Worm (Caenorhabditis elegans) whole organism, L1 larva: ENCODE measurements around the gene srt-40.

ENCODE experiments used
- dpl-1 ChIP-seq, 3 experiments: fragments of 150-350 bp in 2 of 3; sonication (generic microtip) in 1 of 3; optimal IDR thresholded peaks; 2 replicates each; lab custom pipeline; 2014 to 2017; ENCODE audit warnings: missing biosample characterization in 3 of 3, missing genetic modification characterization in 3 of 3, missing genetic modification reagents in 3 of 3
- dsc-1 ChIP-seq: sonication (generic microtip); optimal IDR thresholded peaks from 2 replicates; lab custom pipeline; 2016; ENCODE audit warnings: mild to moderate bottlenecking, missing genetic modification characterization, missing compliant biosample characterization
- efl-1 ChIP-seq, 4 experiments: fragments of 150-350 bp; optimal IDR thresholded peaks in 3 of 4; peaks in 1 of 4; 1 replicate in 1 of 4; 2 replicates in 3 of 4; lab custom pipeline; 2014; ENCODE audit warnings: missing biosample characterization in 2 of 4, missing genetic modification characterization in 2 of 4, missing genetic modification reagents in 2 of 4
- elt-3 ChIP-seq, 6 experiments: fragments of 150-350 bp in 1 of 6; sonication (generic microtip); optimal IDR thresholded peaks; 2 replicates each; lab custom pipeline; 2017 to 2018; ENCODE audit warnings: missing biosample characterization in 6 of 6, missing genetic modification characterization in 6 of 6, inconsistent platforms in 1 of 6
- mdl-1 ChIP-seq, 2 experiments: fragments of 150-350 bp; optimal IDR thresholded peaks; 2 replicates each; lab custom pipeline; 2014 to 2017; ENCODE audit warnings: missing biosample characterization in 2 of 2, missing genetic modification characterization in 2 of 2, inconsistent platforms in 1 of 2
- nhr-11 ChIP-seq: fragments of 150-350 bp; optimal IDR thresholded peaks from 2 replicates; lab custom pipeline; 2014; ENCODE audit warnings: missing biosample characterization, missing genetic modification characterization
- nhr-19 ChIP-seq: fragments of 200-800 bp; sonication (Bioruptor generic); conservative IDR thresholded peaks from 2 replicates; pipeline ENCODE4 v1.3.6; 2022; ENCODE audit warnings: missing genetic modification characterization, missing compliant biosample characterization
- nhr-85 ChIP-seq: sonication (generic microtip); peaks from one replicate; lab custom pipeline; 2016; ENCODE audit warnings: missing genetic modification characterization, inconsistent platforms, missing compliant biosample characterization
- unc-62 ChIP-seq: fragments of 150-350 bp; optimal IDR thresholded peaks from 2 replicates; lab custom pipeline; 2014; ENCODE audit warnings: missing biosample characterization, missing genetic modification reagents, missing genetic modification characterization

ce11 chrV:2228781-2229180 lies 22.7 kb upstream of the srt-40 start, which contains the start of gene nhr-126:
- no peak for TF ChIP-seq dsc-1 (tag; lab: Kevin White, UChicago)
- TF ChIP-seq nhr-85 (tag; lab: Kevin White, UChicago), result no peak
- no peak for TF ChIP-seq mdl-1 (tag; optimal IDR thresholded peaks at IDR 0.05; lab: Kevin White, UChicago)
- no peak for TF ChIP-seq dpl-1 (GFP tag; optimal IDR thresholded peaks at IDR 0.05; lab: Kevin White, UChicago)
- no peak for TF ChIP-seq unc-62 (GFP tag; lab: Kevin White, UChicago)
- no peak for TF ChIP-seq nhr-11
- no peak for TF ChIP-seq elt-3 (tag; optimal IDR thresholded peaks at IDR 0.05; lab: Kevin White, UChicago)
- TF ChIP-seq efl-1 (optimal IDR thresholded peaks at IDR 0.05; lab: Kevin White, UChicago), result no peak
- TF ChIP-seq efl-1 (GFP tag; optimal IDR thresholded peaks at IDR 0.05 in 1 of 2; lab: Kevin White, UChicago), result no peak
- no peak for TF ChIP-seq nhr-19
